Fruit fly (Drosophila melanogaster) whole organism, pupa: ENCODE data around the gene CG10587.

ENCODE experiments used
- CG12605 ChIP-seq: fragments of 200-800 bp; sonication (Bioruptor generic); IDR thresholded peaks from 2 replicates; pipeline ENCODE4 v1.3.6; 2022; ENCODE audit warnings: missing biosample characterization, missing genetic modification characterization
- CG14655 ChIP-seq: fragments of 200-800 bp; sonication (Bioruptor generic); optimal IDR thresholded peaks from 3 replicates; lab custom pipeline; 2017; ENCODE audit warnings: mild to moderate bottlenecking, missing biosample characterization, missing genetic modification reagents, missing genetic modification characterization
- CG17806 ChIP-seq: fragments of 200-800 bp; sonication (Bioruptor generic); optimal IDR thresholded peaks from 2 replicates; lab custom pipeline; 2018; ENCODE audit warnings: missing biosample characterization, mild to moderate bottlenecking, missing genetic modification characterization, moderate library complexity
- D1 ChIP-seq: fragments of 200-800 bp; sonication (Bioruptor generic); optimal IDR thresholded peaks from 2 replicates; lab custom pipeline; 2018; ENCODE audit warnings: missing biosample characterization, mild to moderate bottlenecking, missing genetic modification characterization, moderate library complexity
- EcR ChIP-seq: fragments of 200-800 bp; sonication (Bioruptor generic); optimal IDR thresholded peaks from 3 replicates; lab custom pipeline; 2019; ENCODE audit warnings: missing biosample characterization, missing genetic modification characterization, mild to moderate bottlenecking, moderate library complexity, missing genetic modification reagents
- Ets98B ChIP-seq: fragments of 200-800 bp; sonication (Bioruptor generic); IDR thresholded peaks from 2 replicates; pipeline ENCODE4 v1.3.6; 2022; ENCODE audit warnings: missing biosample characterization, missing genetic modification characterization
- Pif1B ChIP-seq: fragments of 200-800 bp; sonication (Bioruptor generic); optimal IDR thresholded peaks from 3 replicates; lab custom pipeline; 2016; ENCODE audit warnings: missing biosample characterization, missing genetic modification characterization
- fd96Ca ChIP-seq: fragments of 200-800 bp; sonication (Bioruptor generic); IDR thresholded peaks from 3 replicates; pipeline ENCODE4 v1.3.6; 2022; ENCODE audit warnings: missing biosample characterization, missing genetic modification characterization
- gl ChIP-seq: fragments of 200-800 bp; sonication (Bioruptor generic); optimal IDR thresholded peaks from 2 replicates; lab custom pipeline; 2018; ENCODE audit warnings: missing biosample characterization, mild to moderate bottlenecking, missing genetic modification characterization

DNA sequence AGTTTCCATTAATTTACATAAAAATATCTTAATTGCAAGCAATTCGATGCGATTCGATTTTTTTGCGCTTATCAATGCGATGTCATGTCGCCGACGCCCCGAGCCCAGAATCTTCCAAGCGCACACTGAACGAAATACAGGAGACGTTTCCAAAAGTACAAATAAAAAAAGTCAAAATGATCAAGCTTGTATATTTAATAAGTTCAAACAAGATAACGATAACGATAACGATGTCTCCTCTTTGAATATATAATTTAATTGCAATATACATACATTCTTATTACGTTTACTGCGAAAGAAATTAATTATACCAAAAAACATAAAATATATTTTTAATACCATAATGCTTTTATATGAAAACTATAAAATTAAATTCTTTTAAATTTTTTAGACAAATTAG, 27.9 kb upstream of the CG10587 start:
- TF ChIP-seq fd96Ca (no peak), CG14655 (no peak), D1 (tag; lab: Kevin White, UChicago) (peak; percentile 65), EcR (no peak), Ets98B (GFP tag; lab: Robert Waterston, UW) (no peak), CG17806 (peak; percentile 69), gl (tag; lab: Kevin White, UChicago) (no peak), CG12605 (GFP tag; lab: Robert Waterston, UW) (no peak), Pif1B (peak; percentile 48)
